Fruit fly (Drosophila melanogaster) whole organism, embryonic: ENCODE results near the gene CG13029.

Experiments used
- Aef1 ChIP-seq: fragments of 200-800 bp; sonication (Bioruptor generic); IDR thresholded peaks from 3 replicates; pipeline ENCODE4 v1.3.6; 2022; ENCODE audit warnings: missing biosample characterization, missing genetic modification characterization
- BEAF-32 ChIP-seq: fragments of 200-800 bp; sonication (Bioruptor generic); optimal IDR thresholded peaks from 3 replicates; lab custom pipeline; 2017; ENCODE audit warnings: missing biosample characterization, missing genetic modification characterization, mild to moderate bottlenecking, moderate library complexity, missing genetic modification reagents
- Bdp1 ChIP-seq: fragments of 200-800 bp; sonication (Bioruptor generic); optimal IDR thresholded peaks from 3 replicates; lab custom pipeline; 2016; ENCODE audit warnings: missing biosample characterization, missing genetic modification characterization
- Blimp-1 ChIP-seq: fragments of 200-800 bp; sonication (Bioruptor generic); optimal IDR thresholded peaks from 3 replicates; lab custom pipeline; 2018; ENCODE audit warnings: missing biosample characterization, missing genetic modification characterization, mild to moderate bottlenecking, moderate library complexity, missing genetic modification reagents
- BtbVII ChIP-seq: fragments of 200-800 bp; sonication (Bioruptor generic); optimal IDR thresholded peaks from 3 replicates; lab custom pipeline; 2017; ENCODE audit warnings: missing biosample characterization, mild to moderate bottlenecking, missing genetic modification characterization
- CG10543 ChIP-seq: fragments of 200-800 bp; sonication (Bioruptor generic); optimal IDR thresholded peaks from 3 replicates; lab custom pipeline; 2017; ENCODE audit warnings: missing biosample characterization, mild to moderate bottlenecking, missing genetic modification characterization, moderate library complexity
- CG10959 ChIP-seq: fragments of 200-800 bp; sonication (Bioruptor generic); IDR thresholded peaks from 2 replicates; pipeline ENCODE4 v1.3.6; 2022; ENCODE audit warnings: missing biosample characterization, missing genetic modification characterization
- CG12299 ChIP-seq: fragments of 200-800 bp; sonication (Bioruptor generic); optimal IDR thresholded peaks from 2 replicates; lab custom pipeline; 2018; ENCODE audit warnings: missing biosample characterization, mild to moderate bottlenecking, missing genetic modification characterization
- CG12391 ChIP-seq: fragments of 200-800 bp; sonication (Bioruptor generic); optimal IDR thresholded peaks from 3 replicates; lab custom pipeline; 2018; ENCODE audit warnings: missing biosample characterization, mild to moderate bottlenecking, missing genetic modification characterization, moderate library complexity
- CG12769 ChIP-seq: fragments of 200-800 bp; sonication (Bioruptor generic); optimal IDR thresholded peaks from 2 replicates; lab custom pipeline; 2019; ENCODE audit warnings: missing biosample characterization, mild to moderate bottlenecking, missing genetic modification characterization, moderate library complexity
- CG13296 ChIP-seq: fragments of 200-800 bp; sonication (Bioruptor generic); optimal IDR thresholded peaks from 3 replicates; lab custom pipeline; 2018; ENCODE audit warnings: missing biosample characterization, mild to moderate bottlenecking, missing genetic modification characterization
- CG13775 ChIP-seq: fragments of 200-800 bp; sonication (Bioruptor generic); optimal IDR thresholded peaks from 3 replicates; lab custom pipeline; 2017; ENCODE audit warnings: missing biosample characterization, mild to moderate bottlenecking, missing genetic modification characterization
- CG15011 ChIP-seq: fragments of 200-800 bp; sonication (Bioruptor generic); optimal IDR thresholded peaks from 3 replicates; lab custom pipeline; 2018; ENCODE audit warnings: missing biosample characterization, mild to moderate bottlenecking, missing genetic modification characterization
- CG18599 ChIP-seq: fragments of 200-800 bp; sonication (Bioruptor generic); optimal IDR thresholded peaks from 3 replicates; lab custom pipeline; 2017; ENCODE audit warnings: missing biosample characterization, missing genetic modification characterization, mild to moderate bottlenecking, moderate library complexity, missing genetic modification reagents
- CG2678 ChIP-seq: fragments of 200-800 bp; sonication (Bioruptor generic); optimal IDR thresholded peaks from 3 replicates; lab custom pipeline; 2019; ENCODE audit warnings: missing biosample characterization, mild to moderate bottlenecking, missing genetic modification characterization, moderate library complexity
- CG34422 ChIP-seq: fragments of 200-800 bp; sonication (Bioruptor generic); IDR thresholded peaks from 3 replicates; pipeline ENCODE4 v1.3.6; 2022; ENCODE audit warnings: missing biosample characterization, missing genetic modification characterization
- CG42726 ChIP-seq: fragments of 200-800 bp; sonication (Bioruptor generic); IDR thresholded peaks from 2 replicates; pipeline ENCODE4 v1.3.6; 2022; ENCODE audit warnings: missing biosample characterization, missing genetic modification characterization; ENCODE audit not compliant: partially characterized antibody
- CG4617 ChIP-seq: fragments of 200-800 bp; sonication (Bioruptor generic); optimal IDR thresholded peaks from 3 replicates; lab custom pipeline; 2016; ENCODE audit warnings: missing biosample characterization, missing genetic modification characterization, borderline replicate concordance
- CG6175 ChIP-seq: fragments of 200-800 bp; sonication (Bioruptor generic); IDR thresholded peaks from 3 replicates; pipeline ENCODE4 v1.3.6; 2022; ENCODE audit warnings: missing biosample characterization, missing genetic modification characterization
- CG6683 ChIP-seq: fragments of 200-800 bp; sonication (Bioruptor generic); optimal IDR thresholded peaks from 2 replicates; lab custom pipeline; 2017; ENCODE audit warnings: missing biosample characterization, mild to moderate bottlenecking, missing genetic modification characterization, missing genetic modification reagents
- CG7786 ChIP-seq: fragments of 200-800 bp; sonication (Bioruptor generic); optimal IDR thresholded peaks from 2 replicates; lab custom pipeline; 2016; ENCODE audit warnings: missing biosample characterization, missing genetic modification characterization
- CG7839 ChIP-seq: fragments of 200-800 bp; sonication (Bioruptor generic); optimal IDR thresholded peaks from 3 replicates; lab custom pipeline; 2018; ENCODE audit warnings: missing biosample characterization, mild to moderate bottlenecking, missing genetic modification characterization, moderate library complexity
- CG8281 ChIP-seq: fragments of 200-800 bp; sonication (Bioruptor generic); optimal IDR thresholded peaks from 2 replicates; lab custom pipeline; 2018; ENCODE audit warnings: missing biosample characterization, mild to moderate bottlenecking, missing genetic modification characterization, moderate library complexity
- CG9609 ChIP-seq: fragments of 200-800 bp; sonication (Bioruptor generic); optimal IDR thresholded peaks from 3 replicates; lab custom pipeline; 2016; ENCODE audit warnings: missing biosample characterization, missing genetic modification characterization
- CG9797 ChIP-seq: fragments of 200-800 bp; sonication (Bioruptor generic); optimal IDR thresholded peaks from 3 replicates; lab custom pipeline; 2018; ENCODE audit warnings: missing biosample characterization, mild to moderate bottlenecking, missing genetic modification characterization
- Camta ChIP-seq: fragments of 200-800 bp; sonication (Bioruptor generic); optimal IDR thresholded peaks from 2 replicates; lab custom pipeline; 2016; ENCODE audit warnings: missing biosample characterization, missing genetic modification characterization
- Chrac-16 ChIP-seq: fragments of 200-800 bp; sonication (Bioruptor generic); optimal IDR thresholded peaks from 3 replicates; lab custom pipeline; 2016; ENCODE audit warnings: missing biosample characterization, missing genetic modification characterization
- CkIIα-i1 ChIP-seq: fragments of 200-800 bp; sonication (Bioruptor generic); IDR thresholded peaks from 2 replicates; pipeline ENCODE4 v1.3.6; 2022; ENCODE audit warnings: missing biosample characterization, missing genetic modification characterization
- Dfd ChIP-seq, 2 experiments: fragments of >200 bp; optimal IDR thresholded peaks; 2 replicates each; lab custom pipeline; 2017; ENCODE audit warnings: missing biosample characterization in 2 of 2, missing genetic modification characterization in 2 of 2
- Eip74EF ChIP-seq, 2 experiments: fragments of 200-800 bp in 1 of 2; fragments of >200 bp in 1 of 2; sonication (Bioruptor generic) in 1 of 2; optimal IDR thresholded peaks; 2 replicates each; lab custom pipeline; 2017 to 2019; ENCODE audit warnings: missing biosample characterization in 2 of 2, missing genetic modification characterization in 2 of 2, mild to moderate bottlenecking in 1 of 2, moderate library complexity in 1 of 2
- Hr3 ChIP-seq: fragments of 200-800 bp; sonication (Bioruptor generic); optimal IDR thresholded peaks from 3 replicates; lab custom pipeline; 2016; ENCODE audit warnings: missing biosample characterization, missing genetic modification characterization
- MTF-1 ChIP-seq: fragments of 200-800 bp; sonication (Bioruptor generic); optimal IDR thresholded peaks from 2 replicates; lab custom pipeline; 2018; ENCODE audit warnings: missing biosample characterization, mild to moderate bottlenecking, missing genetic modification characterization, borderline replicate concordance
- Max ChIP-seq: fragments of 200-800 bp; sonication (Bioruptor generic); optimal IDR thresholded peaks from 2 replicates; lab custom pipeline; 2016; ENCODE audit warnings: missing biosample characterization, mild to moderate bottlenecking, missing genetic modification characterization
- Optix ChIP-seq: fragments of 200-800 bp; sonication (Bioruptor generic); IDR thresholded peaks from 3 replicates; pipeline ENCODE4 v1.3.6; 2022; ENCODE audit warnings: missing biosample characterization, missing genetic modification characterization
- Ptx1 ChIP-seq: fragments of 200-800 bp; sonication (Bioruptor generic); IDR thresholded peaks from 2 replicates; pipeline ENCODE4 v1.3.6; 2022; ENCODE audit warnings: missing biosample characterization, missing genetic modification characterization
- ab ChIP-seq: fragments of 200-800 bp; sonication (Bioruptor generic); optimal IDR thresholded peaks from 2 replicates; lab custom pipeline; 2016; ENCODE audit warnings: missing biosample characterization, missing genetic modification characterization
- abd-A ChIP-seq: fragments of 200-800 bp; sonication (Bioruptor generic); optimal IDR thresholded peaks from 3 replicates; lab custom pipeline; 2019; ENCODE audit warnings: missing biosample characterization, mild to moderate bottlenecking, missing genetic modification characterization, moderate library complexity
- btn ChIP-seq: fragments of 200-800 bp; sonication (Bioruptor generic); optimal IDR thresholded peaks from 2 replicates; lab custom pipeline; 2016; ENCODE audit warnings: missing biosample characterization, missing genetic modification characterization
- cg ChIP-seq: fragments of 200-800 bp; sonication (Bioruptor generic); optimal IDR thresholded peaks from 3 replicates; lab custom pipeline; 2019; ENCODE audit warnings: missing biosample characterization, mild to moderate bottlenecking, missing genetic modification characterization, moderate library complexity
- gcm ChIP-seq: fragments of 200-800 bp; sonication (Bioruptor generic); optimal IDR thresholded peaks from 2 replicates; lab custom pipeline; 2019; ENCODE audit warnings: missing biosample characterization, mild to moderate bottlenecking, missing genetic modification characterization, moderate library complexity
- gcm2 ChIP-seq: fragments of 200-800 bp; sonication (Bioruptor generic); optimal IDR thresholded peaks from 2 replicates; lab custom pipeline; 2016; ENCODE audit warnings: missing biosample characterization, missing genetic modification characterization
- hbn ChIP-seq: fragments of 200-800 bp; sonication (Bioruptor generic); IDR thresholded peaks from 2 replicates; pipeline ENCODE4 v1.3.6; 2022; ENCODE audit warnings: missing biosample characterization, missing genetic modification characterization; ENCODE audit not compliant: partially characterized antibody
- her ChIP-seq: fragments of 200-800 bp; sonication (Bioruptor generic); optimal IDR thresholded peaks from 2 replicates; lab custom pipeline; 2016; ENCODE audit warnings: missing biosample characterization, missing genetic modification characterization
- klu ChIP-seq: fragments of 200-800 bp; sonication (Bioruptor generic); IDR thresholded peaks from 2 replicates; pipeline ENCODE4 v1.3.6; 2022; ENCODE audit warnings: missing biosample characterization, missing genetic modification characterization
- peb ChIP-seq: fragments of 200-800 bp; sonication (Bioruptor generic); IDR thresholded peaks from 2 replicates; pipeline ENCODE4 v1.3.6; 2022; ENCODE audit warnings: missing biosample characterization, missing genetic modification characterization
- run ChIP-seq: fragments of 200-800 bp; sonication (Bioruptor generic); optimal IDR thresholded peaks from 3 replicates; lab custom pipeline; 2018; ENCODE audit warnings: missing biosample characterization, mild to moderate bottlenecking, missing genetic modification characterization
- salm ChIP-seq: fragments of 200-800 bp; sonication (Bioruptor generic); optimal IDR thresholded peaks from 2 replicates; lab custom pipeline; 2018; ENCODE audit warnings: missing biosample characterization, mild to moderate bottlenecking, missing genetic modification characterization
- tap ChIP-seq: fragments of 200-800 bp; optimal IDR thresholded peaks from 3 replicates; lab custom pipeline; 2019; ENCODE audit warnings: missing biosample characterization, mild to moderate bottlenecking, missing genetic modification characterization, moderate library complexity
- vnd ChIP-seq: fragments of 200-800 bp; sonication (Bioruptor generic); IDR thresholded peaks from 3 replicates; pipeline ENCODE4 v1.3.6; 2022; ENCODE audit warnings: missing biosample characterization, missing genetic modification characterization; ENCODE audit not compliant: partially characterized antibody

CG13029 gene

DNA sequence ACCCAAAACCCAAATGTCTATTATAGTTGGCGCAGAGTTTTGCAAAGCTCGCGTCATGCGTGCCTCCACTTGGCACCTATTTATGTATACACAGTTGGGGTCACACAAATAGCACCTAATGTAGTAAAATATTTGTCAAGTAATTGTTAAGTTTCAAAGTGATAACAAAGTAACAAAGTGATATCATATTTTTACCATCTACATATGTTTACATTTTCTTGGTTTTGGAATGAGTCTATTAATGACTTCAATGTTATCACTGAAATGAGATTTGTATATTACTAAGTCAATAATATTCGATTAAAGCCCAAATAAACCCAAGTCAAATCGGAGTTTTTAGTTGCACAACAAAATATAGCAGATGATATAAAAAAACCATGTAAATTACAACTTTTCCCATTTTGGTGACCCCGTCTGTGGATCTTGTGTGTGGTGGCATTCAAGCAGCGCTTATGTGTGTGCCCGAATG lies 12.1 kb downstream of the CG13029 start (continued):
- TF ChIP-seq CG2678 (tag; lab: Kevin White, UChicago) (peak; percentile 91), hbn (GFP tag; lab: Robert Waterston, UW) (no peak), abd-A (tag; lab: Kevin White, UChicago) (no peak), BtbVII (GFP tag; lab: Kevin White, UChicago) (peak; percentile 57), Ptx1 (GFP tag; lab: Robert Waterston, UW) (peak; percentile 74), Hr3 (GFP tag; lab: Kevin White, UChicago) (peak; percentile 48), CG18599 (GFP tag; lab: Kevin White, UChicago) (peak; percentile 73), Dfd (GFP tag; optimal IDR thresholded peaks at IDR 0.05; lab: Kevin White, UChicago) (no peak), CG6175 (GFP tag; lab: Robert Waterston, UW) (0 out of 3 replicates have a peak, but pooled peaks have one; percentile 7), Chrac-16 (GFP tag; lab: Kevin White, UChicago) (peak; percentile 52), CG12391 (tag; lab: Kevin White, UChicago) (peak; percentile 76), Aef1 (peak; percentile 28; the same call in 1 of the 3 replicates), CG10959 (GFP tag; lab: Robert Waterston, UW) (no peak), CG12299 (tag; lab: Kevin White, UChicago) (peak; percentile 73), vnd (GFP tag; lab: Robert Waterston, UW) (no peak), gcm2 (GFP tag; lab: Kevin White, UChicago) (peak; percentile 37), CG9797 (GFP tag; lab: Kevin White, UChicago) (no peak), peb (GFP tag; lab: Robert Waterston, UW) (no peak), CG10543 (peak; percentile 20), klu (GFP tag; lab: Robert Waterston, UW) (no peak), salm (tag; lab: Kevin White, UChicago) (peak; percentile 75), btn (no peak), Max (peak; percentile 57), CG13775 (peak; percentile 57), CG15011 (GFP tag; lab: Kevin White, UChicago) (peak; percentile 63), run (peak; percentile 78), MTF-1 (GFP tag; lab: Kevin White, UChicago) (no peak), Bdp1 (GFP tag; lab: Kevin White, UChicago) (no peak), Blimp-1 (GFP tag; lab: Kevin White, UChicago) (peak; percentile 65), tap (peak; percentile 68), CG12769 (tag; lab: Kevin White, UChicago) (peak; percentile 63), CG9609 (GFP tag; lab: Kevin White, UChicago) (peak; percentile 39), gcm (peak; percentile 67), BEAF-32 (GFP tag; lab: Kevin White, UChicago) (no peak), CG34422 (GFP tag; lab: Robert Waterston, UW) (no peak), cg (GFP tag; lab: Kevin White, UChicago) (peak; percentile 33), CG8281 (tag; lab: Kevin White, UChicago) (peak; percentile 61), CG7786 (peak; percentile 43), CG7839 (tag; lab: Kevin White, UChicago) (peak; percentile 80), Optix (no peak), CG13296 (GFP tag; lab: Kevin White, UChicago) (peak; percentile 82), ab (GFP tag; lab: Kevin White, UChicago) (no peak), her (GFP tag; lab: Kevin White, UChicago) (peak; percentile 17), CG6683 (GFP tag; lab: Kevin White, UChicago) (peak; percentile 34), CkIIα-i1 (GFP tag; lab: Robert Waterston, UW) (no peak), Eip74EF (GFP tag; optimal IDR thresholded peaks at IDR 0.05; lab: Kevin White, UChicago) (peak in 1 of 2 experiments; percentile 65), CG42726 (no peak), CG4617 (peak; percentile 10), Camta (GFP tag; lab: Kevin White, UChicago) (peak; percentile 27)
